Fruit fly (Drosophila melanogaster) whole organism, adult: Measurements from ENCODE around the gene Rrp1.
A peak's percentile ranks its signal among the peaks of the same experiment; 100 is the strongest.

ENCODE experiments used
- CG11617 ChIP-seq: fragments of 200-800 bp; sonication (Bioruptor generic); optimal IDR thresholded peaks from 2 replicates; lab custom pipeline; 2017; ENCODE audit warnings: mild to moderate bottlenecking, missing biosample characterization, missing genetic modification reagents, missing genetic modification characterization
- CG12768 ChIP-seq: fragments of 200-800 bp; sonication (Bioruptor generic); optimal IDR thresholded peaks from 2 replicates; lab custom pipeline; 2017; ENCODE audit warnings: missing biosample characterization, missing genetic modification characterization, mild to moderate bottlenecking, moderate library complexity, missing genetic modification reagents
- CG14711 ChIP-seq: fragments of 200-800 bp; sonication (Bioruptor generic); optimal IDR thresholded peaks from 2 replicates; lab custom pipeline; 2018; ENCODE audit warnings: missing biosample characterization, mild to moderate bottlenecking, missing genetic modification characterization, moderate library complexity
- CG1620 ChIP-seq: fragments of 200-800 bp; sonication (Bioruptor generic); optimal IDR thresholded peaks from 2 replicates; lab custom pipeline; 2016; ENCODE audit warnings: missing biosample characterization, missing genetic modification characterization
- CG33017 ChIP-seq: fragments of 200-800 bp; sonication (Bioruptor generic); optimal IDR thresholded peaks from 2 replicates; lab custom pipeline; 2018; ENCODE audit warnings: missing biosample characterization, mild to moderate bottlenecking, missing genetic modification characterization, moderate library complexity
- CG5204 ChIP-seq: fragments of 200-800 bp; sonication (Bioruptor generic); optimal IDR thresholded peaks from 2 replicates; lab custom pipeline; 2016; ENCODE audit warnings: missing biosample characterization, missing genetic modification characterization
- CG7045 ChIP-seq: fragments of 200-800 bp; sonication (Bioruptor generic); optimal IDR thresholded peaks from 2 replicates; lab custom pipeline; 2017; ENCODE audit warnings: missing biosample characterization, mild to moderate bottlenecking, missing genetic modification characterization
- CG7101 ChIP-seq: fragments of 200-800 bp; sonication (Bioruptor generic); optimal IDR thresholded peaks from 2 replicates; lab custom pipeline; 2018; ENCODE audit warnings: missing biosample characterization, mild to moderate bottlenecking, missing genetic modification characterization, moderate library complexity
- Clk ChIP-seq: fragments of 200-800 bp; sonication (Bioruptor generic); optimal IDR thresholded peaks from 2 replicates; lab custom pipeline; 2017; ENCODE audit warnings: missing biosample characterization, missing genetic modification characterization
- Crg-1 ChIP-seq: fragments of 200-800 bp; sonication (Bioruptor generic); optimal IDR thresholded peaks from 2 replicates; lab custom pipeline; 2016; ENCODE audit warnings: missing biosample characterization, missing genetic modification characterization
- Hr96 ChIP-seq: fragments of 200-800 bp; sonication (Bioruptor generic); optimal IDR thresholded peaks from 2 replicates; lab custom pipeline; 2016; ENCODE audit warnings: missing biosample characterization, missing genetic modification characterization
- Mnt ChIP-seq: fragments of 200-800 bp; sonication (Bioruptor generic); optimal IDR thresholded peaks from 2 replicates; lab custom pipeline; 2016; ENCODE audit warnings: missing biosample characterization, mild to moderate bottlenecking, missing genetic modification characterization
- bab1 ChIP-seq: fragments of 200-800 bp; sonication (Bioruptor generic); optimal IDR thresholded peaks from 3 replicates; lab custom pipeline; 2019; ENCODE audit warnings: missing biosample characterization, mild to moderate bottlenecking, missing genetic modification characterization, moderate library complexity
- cic ChIP-seq: fragments of 200-800 bp; sonication (Bioruptor generic); optimal IDR thresholded peaks from 2 replicates; lab custom pipeline; 2017; ENCODE audit warnings: missing biosample characterization, mild to moderate bottlenecking, missing genetic modification characterization, moderate library complexity
- cnc ChIP-seq, 2 experiments: fragments of >200 bp; optimal IDR thresholded peaks; 2 replicates each; lab custom pipeline; 2017
- kay ChIP-seq: fragments of 200-800 bp; sonication (Bioruptor generic); peaks from one replicate; lab custom pipeline; 2016; ENCODE audit warnings: missing biosample characterization, missing genetic modification characterization, borderline replicate concordance
- ovo ChIP-seq: fragments of 200-800 bp; sonication (Bioruptor generic); optimal IDR thresholded peaks from 2 replicates; lab custom pipeline; 2016; ENCODE audit warnings: missing biosample characterization, missing genetic modification characterization
- pad ChIP-seq: fragments of 200-800 bp; sonication (Bioruptor generic); optimal IDR thresholded peaks from 3 replicates; lab custom pipeline; 2017; ENCODE audit warnings: missing biosample characterization, missing genetic modification characterization, mild to moderate bottlenecking, moderate library complexity, missing genetic modification reagents
- tj ChIP-seq: fragments of 200-800 bp; sonication (Bioruptor generic); optimal IDR thresholded peaks from 3 replicates; lab custom pipeline; 2017; ENCODE audit warnings: missing biosample characterization, mild to moderate bottlenecking, missing genetic modification characterization, moderate library complexity
- toe ChIP-seq: fragments of 200-800 bp; sonication (Bioruptor generic); optimal IDR thresholded peaks from 2 replicates; lab custom pipeline; 2016; ENCODE audit warnings: missing biosample characterization, missing genetic modification characterization

The Rrp1 gene

dm6 chr2L:2999609-3000008, 27.3 kb upstream of the Rrp1 start:
- TF ChIP-seq CG11617, result no peak
- no peak for TF ChIP-seq Mnt
- TF ChIP-seq CG14711 (tag; lab: Kevin White, UChicago), result no peak
- TF ChIP-seq CG1620 (GFP tag; lab: Kevin White, UChicago), result no peak
- no peak for TF ChIP-seq CG7045 (GFP tag; lab: Kevin White, UChicago)
- no peak for TF ChIP-seq tj
- TF ChIP-seq toe (GFP tag; lab: Kevin White, UChicago), result no peak
- no peak for TF ChIP-seq CG12768 (GFP tag; lab: Kevin White, UChicago)
- TF ChIP-seq CG33017 (tag; lab: Kevin White, UChicago), result no peak
- no peak for TF ChIP-seq CG5204 (GFP tag; lab: Kevin White, UChicago)
- TF ChIP-seq CG7101 (tag; lab: Kevin White, UChicago), result no peak
- TF ChIP-seq cic, result no peak
- no peak for TF ChIP-seq bab1 (GFP tag; lab: Kevin White, UChicago)
- TF ChIP-seq ovo (GFP tag; lab: Kevin White, UChicago), result no peak

- peak; percentile 19 for TF ChIP-seq bab1 (GFP tag; lab: Kevin White, UChicago)
- TF ChIP-seq pad (GFP tag; lab: Kevin White, UChicago), result no peak
- TF ChIP-seq tj, result peak; percentile 61
- no peak for TF ChIP-seq cnc (optimal IDR thresholded peaks at IDR 0.05; lab: Kevin White, UChicago)
Observed at dm6 chr2L:2999113-2999512, 26.8 kb upstream of the Rrp1 start, which contains the start of gene Ccdc85. Gene Ccdc85, plus strand, starts transcription at chr2L:2999286.

- no peak for TF ChIP-seq ovo (GFP tag; lab: Kevin White, UChicago)
- TF ChIP-seq pad (GFP tag; lab: Kevin White, UChicago), result no peak
Observed at dm6 chr2L:2993702-2994101, 21.4 kb upstream of the Rrp1 start.

dm6 chr2L:2993236-2993635, 20.9 kb upstream of the Rrp1 start:
- TF ChIP-seq Mnt, result peak; percentile 25
- no peak for TF ChIP-seq CG11617
- TF ChIP-seq CG12768 (GFP tag; lab: Kevin White, UChicago), result peak; percentile 58

- TF ChIP-seq bab1 (GFP tag; lab: Kevin White, UChicago) (peak; percentile 42), kay (GFP tag; lab: Kevin White, UChicago) (no peak), tj (no peak), cnc (optimal IDR thresholded peaks at IDR 0.05; lab: Kevin White, UChicago) (no peak), CG1620 (GFP tag; lab: Kevin White, UChicago) (no peak)
Observed at dm6 chr2L:2992664-2993174, 20.4 kb upstream of the Rrp1 start, which contains the start of the genes okr and CG3558. Gene okr, minus strand, starts transcription at chr2L:2992759. Gene CG3558, plus strand, starts transcription at chr2L:2992870.

dm6 chr2L:2987681-2988381, 15.5 kb upstream of the Rrp1 start, which contains the start of the genes Chd1 and Bem46:
Gene Chd1, minus strand, starts transcription at chr2L:2987723.
Gene Bem46, plus strand, starts transcription at chr2L:2988116.
- TF ChIP-seq Mnt (peak; percentile 82), CG7101 (tag; lab: Kevin White, UChicago) (peak; percentile 90), CG11617 (peak; percentile 92), Crg-1 (GFP tag; lab: Kevin White, UChicago) (peak; percentile 79), Clk (GFP tag; lab: Kevin White, UChicago) (peak; percentile 77), CG33017 (tag; lab: Kevin White, UChicago) (peak; percentile 82), cic (peak; percentile 56), cnc (optimal IDR thresholded peaks at IDR 0.05; lab: Kevin White, UChicago) (no peak), CG5204 (GFP tag; lab: Kevin White, UChicago) (no peak), tj (peak; percentile 80), CG1620 (GFP tag; lab: Kevin White, UChicago) (peak; percentile 81), CG7045 (GFP tag; lab: Kevin White, UChicago) (peak; percentile 85), ovo (GFP tag; lab: Kevin White, UChicago) (peak; percentile 77), bab1 (GFP tag; lab: Kevin White, UChicago) (peak; percentile 65), CG12768 (GFP tag; lab: Kevin White, UChicago) (peak; percentile 87), pad (GFP tag; lab: Kevin White, UChicago) (peak; percentile 73), kay (GFP tag; lab: Kevin White, UChicago) (no peak), CG14711 (tag; lab: Kevin White, UChicago) (peak; percentile 80), Hr96 (GFP tag; lab: Kevin White, UChicago) (no peak), toe (GFP tag; lab: Kevin White, UChicago) (no peak)

dm6 chr2L:2986776-2987175, 14.5 kb upstream of the Rrp1 start:
- no peak for TF ChIP-seq CG1620 (GFP tag; lab: Kevin White, UChicago)
